Worm (Caenorhabditis elegans) whole organism, L1 larva: ENCODE data around the gene C02H6.3.

ENCODE experiments used
- C04F5.9 ChIP-seq: sonication (generic microtip); optimal IDR thresholded peaks from 2 replicates; lab custom pipeline; 2016; ENCODE audit warnings: missing genetic modification characterization, missing compliant biosample characterization
- C16A3.4 ChIP-seq: fragments of 150-350 bp; optimal IDR thresholded peaks from 2 replicates; lab custom pipeline; 2014; ENCODE audit warnings: missing biosample characterization, missing genetic modification characterization
- C34B4.2 ChIP-seq: sonication (generic microtip); optimal IDR thresholded peaks from 2 replicates; lab custom pipeline; 2017; ENCODE audit warnings: mild to moderate bottlenecking, missing genetic modification characterization, missing compliant biosample characterization
- aly-2 ChIP-seq: fragments of 150-350 bp; optimal IDR thresholded peaks from 2 replicates; lab custom pipeline; 2014; ENCODE audit warnings: missing biosample characterization, missing genetic modification characterization
- blmp-1 ChIP-seq: fragments of 150-350 bp; optimal IDR thresholded peaks from 2 replicates; lab custom pipeline; 2014; ENCODE audit warnings: missing biosample characterization, missing genetic modification characterization
- ceh-88 ChIP-seq: fragments of 200-800 bp; sonication (Bioruptor generic); IDR thresholded peaks from 2 replicates; pipeline ENCODE4 v1.3.6; 2022; ENCODE audit warnings: missing genetic modification characterization, missing compliant biosample characterization
- ces-1 ChIP-seq: fragments of 150-350 bp; optimal IDR thresholded peaks from 2 replicates; lab custom pipeline; 2014; ENCODE audit warnings: missing biosample characterization, missing genetic modification reagents, missing genetic modification characterization
- dpl-1 ChIP-seq, 3 experiments: fragments of 150-350 bp in 2 of 3; sonication (generic microtip) in 1 of 3; optimal IDR thresholded peaks; 2 replicates each; lab custom pipeline; 2014 to 2017; ENCODE audit warnings: missing biosample characterization in 3 of 3, missing genetic modification characterization in 3 of 3, missing genetic modification reagents in 3 of 3
- efl-1 ChIP-seq, 4 experiments: fragments of 150-350 bp; optimal IDR thresholded peaks in 3 of 4; peaks in 1 of 4; 1 replicate in 1 of 4; 2 replicates in 3 of 4; lab custom pipeline; 2014; ENCODE audit warnings: missing biosample characterization in 2 of 4, missing genetic modification characterization in 2 of 4, missing genetic modification reagents in 2 of 4
- egl-13 ChIP-seq: sonication (generic microtip); optimal IDR thresholded peaks from 2 replicates; lab custom pipeline; 2016; ENCODE audit warnings: missing genotype, missing genetic modification reagents, missing genetic modification characterization, missing compliant biosample characterization
- elt-3 ChIP-seq, 6 experiments: fragments of 150-350 bp in 1 of 6; sonication (generic microtip); optimal IDR thresholded peaks; 2 replicates each; lab custom pipeline; 2017 to 2018; ENCODE audit warnings: missing biosample characterization in 6 of 6, missing genetic modification characterization in 6 of 6, inconsistent platforms in 1 of 6
- fkh-4 ChIP-seq: sonication (generic microtip); optimal IDR thresholded peaks from 2 replicates; lab custom pipeline; 2016; ENCODE audit warnings: missing compliant biosample characterization, missing genetic modification characterization, borderline replicate concordance
- grh-1 ChIP-seq: fragments of 200-800 bp; sonication (Bioruptor generic); IDR thresholded peaks from 2 replicates; pipeline ENCODE4 v1.3.6; 2022; ENCODE audit warnings: missing genetic modification reagents, missing genetic modification characterization, missing compliant biosample characterization
- hlh-17 ChIP-seq: fragments of 200-800 bp; sonication (Bioruptor generic); optimal IDR thresholded peaks from 2 replicates; lab custom pipeline; 2018; ENCODE audit warnings: missing genetic modification characterization, mild to moderate bottlenecking, missing compliant biosample characterization, moderate library complexity, borderline replicate concordance
- jun-1 ChIP-seq: fragments of 150-350 bp; optimal IDR thresholded peaks from 2 replicates; lab custom pipeline; 2014; ENCODE audit warnings: missing biosample characterization, missing genetic modification reagents, missing genetic modification characterization
- lin-14 ChIP-seq: fragments of 200-800 bp; sonication (Bioruptor generic); optimal IDR thresholded peaks from 2 replicates; lab custom pipeline; 2018; ENCODE audit warnings: mild to moderate bottlenecking, missing genetic modification characterization, moderate library complexity, missing compliant biosample characterization
- lin-35 ChIP-seq, 2 experiments: fragments of 150-350 bp; optimal IDR thresholded peaks; 2 replicates each; lab custom pipeline; 2014; ENCODE audit warnings: missing biosample characterization in 2 of 2, missing genetic modification characterization in 2 of 2, missing genetic modification reagents in 2 of 2
- lir-3 ChIP-seq: sonication (generic microtip); optimal IDR thresholded peaks from 2 replicates; lab custom pipeline; 2016; ENCODE audit warnings: mild to moderate bottlenecking, missing genetic modification characterization, moderate library complexity, missing compliant biosample characterization; ENCODE audit not compliant: poor library complexity
- mdl-1 ChIP-seq, 2 experiments: fragments of 150-350 bp; optimal IDR thresholded peaks; 2 replicates each; lab custom pipeline; 2014 to 2017; ENCODE audit warnings: missing biosample characterization in 2 of 2, missing genetic modification characterization in 2 of 2, inconsistent platforms in 1 of 2
- mep-1 ChIP-seq: fragments of 150-350 bp; optimal IDR thresholded peaks from 2 replicates; lab custom pipeline; 2014; ENCODE audit warnings: missing biosample characterization, missing genetic modification characterization
- nhr-12 ChIP-seq: sonication (generic microtip); optimal IDR thresholded peaks from 2 replicates; lab custom pipeline; 2017; ENCODE audit warnings: missing biosample characterization, missing genetic modification characterization
- nhr-19 ChIP-seq: fragments of 200-800 bp; sonication (Bioruptor generic); conservative IDR thresholded peaks from 2 replicates; pipeline ENCODE4 v1.3.6; 2022; ENCODE audit warnings: missing genetic modification characterization, missing compliant biosample characterization
- nhr-20 ChIP-seq: sonication (generic microtip); optimal IDR thresholded peaks from 2 replicates; lab custom pipeline; 2016; ENCODE audit warnings: mild to moderate bottlenecking, missing genetic modification characterization, missing compliant biosample characterization
- nhr-28 ChIP-seq: fragments of 150-350 bp; optimal IDR thresholded peaks from 2 replicates; lab custom pipeline; 2014; ENCODE audit warnings: missing biosample characterization, missing genetic modification characterization
- nhr-47 ChIP-seq: sonication (generic microtip); optimal IDR thresholded peaks from 2 replicates; lab custom pipeline; 2016; ENCODE audit warnings: mild to moderate bottlenecking, missing genetic modification characterization, moderate library complexity, missing compliant biosample characterization
- nhr-71 ChIP-seq: sonication (generic microtip); optimal IDR thresholded peaks from 2 replicates; lab custom pipeline; 2016; ENCODE audit warnings: mild to moderate bottlenecking, missing genetic modification characterization, moderate library complexity, missing compliant biosample characterization
- nhr-85 ChIP-seq: sonication (generic microtip); peaks from one replicate; lab custom pipeline; 2016; ENCODE audit warnings: missing genetic modification characterization, inconsistent platforms, missing compliant biosample characterization
- nhr-90 ChIP-seq: sonication (generic microtip); optimal IDR thresholded peaks from 2 replicates; lab custom pipeline; 2016; ENCODE audit warnings: mild to moderate bottlenecking, missing genetic modification characterization, missing compliant biosample characterization; ENCODE audit not compliant: poor library complexity
- pqm-1 ChIP-seq: sonication (generic microtip); optimal IDR thresholded peaks from 3 replicates; lab custom pipeline; 2017; ENCODE audit warnings: missing biosample characterization, missing genetic modification characterization
- skn-1 ChIP-seq: fragments of 150-350 bp; optimal IDR thresholded peaks from 2 replicates; lab custom pipeline; 2014; ENCODE audit warnings: missing biosample characterization, missing genetic modification characterization
- snu-23 ChIP-seq: sonication (generic microtip); optimal IDR thresholded peaks from 2 replicates; lab custom pipeline; 2016; ENCODE audit warnings: missing genetic modification characterization, missing compliant biosample characterization
- sup-37 ChIP-seq: fragments of 200-800 bp; sonication (Bioruptor generic); optimal IDR thresholded peaks from 2 replicates; lab custom pipeline; 2018; ENCODE audit warnings: mild to moderate bottlenecking, missing genetic modification characterization, missing compliant biosample characterization
- tbx-2 ChIP-seq: sonication (generic microtip); optimal IDR thresholded peaks from 2 replicates; lab custom pipeline; 2016; ENCODE audit warnings: missing genetic modification characterization, missing compliant biosample characterization
- tlp-1 ChIP-seq: fragments of 150-350 bp; optimal IDR thresholded peaks from 2 replicates; lab custom pipeline; 2014; ENCODE audit warnings: missing biosample characterization, missing genetic modification characterization
- unc-130 ChIP-seq: fragments of 150-350 bp; optimal IDR thresholded peaks from 2 replicates; lab custom pipeline; 2017; ENCODE audit warnings: missing biosample characterization, missing genetic modification characterization, inconsistent platforms
- unc-62 ChIP-seq: fragments of 150-350 bp; optimal IDR thresholded peaks from 2 replicates; lab custom pipeline; 2014; ENCODE audit warnings: missing biosample characterization, missing genetic modification reagents, missing genetic modification characterization
- unc-98 ChIP-seq: fragments of 200-800 bp; sonication (Bioruptor generic); IDR thresholded peaks from 2 replicates; pipeline ENCODE4 v1.3.6; 2022; ENCODE audit warnings: missing genetic modification characterization, missing compliant biosample characterization
- xbp-1 ChIP-seq: sonication (generic microtip); optimal IDR thresholded peaks from 2 replicates; lab custom pipeline; 2016; ENCODE audit warnings: missing genetic modification characterization, missing compliant biosample characterization
- zag-1 ChIP-seq: fragments of 150-350 bp; optimal IDR thresholded peaks from 2 replicates; lab custom pipeline; 2014; ENCODE audit warnings: missing biosample characterization, missing genetic modification characterization
- ztf-11 ChIP-seq, 2 experiments: sonication (generic microtip); optimal IDR thresholded peaks; 2 replicates each; lab custom pipeline; 2016 to 2017; ENCODE audit warnings: missing genetic modification characterization in 2 of 2, missing biosample characterization in 1 of 2, missing compliant biosample characterization in 1 of 2
- ztf-4 ChIP-seq: fragments of 150-350 bp; optimal IDR thresholded peaks from 2 replicates; lab custom pipeline; 2014; ENCODE audit warnings: missing biosample characterization, missing genetic modification characterization

C02H6.3 gene

ce11 chrV:7420162-7420561 lies 32.5 kb upstream of the C02H6.3 start, which contains the start of gene srxa-4:
Gene srxa-4 (plus strand): TSS chrV:7420462.
- no peak for TF ChIP-seq nhr-28
- TF ChIP-seq mep-1 = no peak
- no peak for TF ChIP-seq elt-3 (tag; optimal IDR thresholded peaks at IDR 0.05; lab: Kevin White, UChicago)

- no peak for TF ChIP-seq ceh-88 (GFP tag; lab: Robert Waterston, UW)
- peak; percentile 14 for TF ChIP-seq blmp-1 (tag; lab: Kevin White, UChicago)
- no peak for TF ChIP-seq skn-1 (tag; lab: Kevin White, UChicago)
- no peak for TF ChIP-seq hlh-17 (GFP tag; lab: Kevin White, UChicago)
- no peak for TF ChIP-seq ztf-11 (tag; optimal IDR thresholded peaks at IDR 0.05; lab: Kevin White, UChicago)
- no peak for TF ChIP-seq zag-1 (tag; lab: Kevin White, UChicago)
- TF ChIP-seq tlp-1 (tag; lab: Kevin White, UChicago) = no peak
- no peak for TF ChIP-seq egl-13
- no peak for TF ChIP-seq unc-130
- TF ChIP-seq C34B4.2 (tag; lab: Kevin White, UChicago) = no peak
- no peak for TF ChIP-seq unc-98 (GFP tag; lab: Robert Waterston, UW)
- TF ChIP-seq xbp-1 (tag; lab: Kevin White, UChicago) = no peak
- TF ChIP-seq ces-1 (GFP tag; lab: Kevin White, UChicago) = no peak
- TF ChIP-seq elt-3 (tag; optimal IDR thresholded peaks at IDR 0.05; lab: Kevin White, UChicago) = peak in 1 of 6 experiments; percentile 33
- no peak for TF ChIP-seq aly-2 (tag; lab: Kevin White, UChicago)
- TF ChIP-seq nhr-12 = no peak
- TF ChIP-seq mep-1 = no peak
- no peak for TF ChIP-seq efl-1 (optimal IDR thresholded peaks at IDR 0.05; lab: Kevin White, UChicago)
- peak in 1 of 2 experiments; percentile 41 for TF ChIP-seq efl-1 (GFP tag; optimal IDR thresholded peaks at IDR 0.05 in 1 of 2; lab: Kevin White, UChicago)
- TF ChIP-seq lir-3 = no peak
- TF ChIP-seq jun-1 (tag; lab: Kevin White, UChicago) = no peak
- no peak for TF ChIP-seq nhr-47 (tag; lab: Kevin White, UChicago)
- no peak for TF ChIP-seq sup-37
Observed at ce11 chrV:7417018-7417716, 29.5 kb upstream of the C02H6.3 start, which contains the start of gene srw-67. Gene srw-67 (plus strand): TSS chrV:7417660.

- no peak for TF ChIP-seq skn-1 (tag; lab: Kevin White, UChicago)
- peak in 1 of 2 experiments; percentile 17 for TF ChIP-seq lin-35 (GFP tag; optimal IDR thresholded peaks at IDR 0.05; lab: Kevin White, UChicago)
Observed at ce11 chrV:7416569-7416968, 28.9 kb upstream of the C02H6.3 start.

ce11 chrV:7415780-7416428 lies 28.2 kb upstream of the C02H6.3 start, which contains the start of gene F18E3.13:
Gene F18E3.13 (plus strand): TSS chrV:7416164.
- TF ChIP-seq C16A3.4 = peak; percentile 43
- TF ChIP-seq ztf-4 = peak; percentile 50
- TF ChIP-seq pqm-1 = no peak
- peak; percentile 32 for TF ChIP-seq unc-130
- TF ChIP-seq fkh-4 (tag; lab: Kevin White, UChicago) = no peak
- no peak for TF ChIP-seq efl-1 (optimal IDR thresholded peaks at IDR 0.05; lab: Kevin White, UChicago)
- TF ChIP-seq efl-1 (GFP tag; optimal IDR thresholded peaks at IDR 0.05 in 1 of 2; lab: Kevin White, UChicago) = peak in 1 of 2 experiments; percentile 89
- peak; percentile 90 for TF ChIP-seq blmp-1 (tag; lab: Kevin White, UChicago)
- TF ChIP-seq nhr-47 (tag; lab: Kevin White, UChicago) = peak; percentile 34
- no peak for TF ChIP-seq mep-1
- peak; percentile 74 for TF ChIP-seq snu-23 (GFP tag; lab: Kevin White, UChicago)
- peak; percentile 65 for TF ChIP-seq skn-1 (tag; lab: Kevin White, UChicago)
- peak in 1 of 2 experiments; percentile 83 for TF ChIP-seq mdl-1 (tag; optimal IDR thresholded peaks at IDR 0.05; lab: Kevin White, UChicago)
- peak in 1 of 2 experiments; percentile 69 for TF ChIP-seq lin-35 (GFP tag; optimal IDR thresholded peaks at IDR 0.05; lab: Kevin White, UChicago)
- TF ChIP-seq unc-62 = no peak
- TF ChIP-seq nhr-71 = peak; percentile 88
- TF ChIP-seq C04F5.9 (tag; lab: Kevin White, UChicago) = no peak
- TF ChIP-seq nhr-20 (tag; lab: Kevin White, UChicago) = peak; percentile 95
- TF ChIP-seq aly-2 (tag; lab: Kevin White, UChicago) = no peak
- peak in 1 of 3 experiments; percentile 24 for TF ChIP-seq dpl-1 (GFP tag; optimal IDR thresholded peaks at IDR 0.05; lab: Kevin White, UChicago)
- peak; percentile 70 for TF ChIP-seq tbx-2 (tag; lab: Kevin White, UChicago)
- peak; percentile 71 for TF ChIP-seq lin-14 (GFP tag; lab: Kevin White, UChicago)
- TF ChIP-seq egl-13 = no peak
- TF ChIP-seq grh-1 = peak; percentile 53; the same call in 1 of the 2 replicates
- peak; percentile 97 for TF ChIP-seq nhr-19 (GFP tag; lab: Robert Waterston, UW)
- peak; percentile 78 for TF ChIP-seq nhr-90 (tag; lab: Kevin White, UChicago)
- peak in 5 of 6 experiments; percentile 43 to 97 (median 69) for TF ChIP-seq elt-3 (tag; optimal IDR thresholded peaks at IDR 0.05; lab: Kevin White, UChicago)
- peak; percentile 7 for TF ChIP-seq jun-1 (tag; lab: Kevin White, UChicago)
- TF ChIP-seq nhr-85 = peak; percentile 98
